Worm (Caenorhabditis elegans) whole organism, mixed stage, embryonic: ENCODE measurements around the gene anoh-1.

Experiments
- M03D4.4 ChIP-seq: sonication (generic microtip); optimal IDR thresholded peaks from 2 replicates; lab custom pipeline; 2017; ENCODE audit warnings: mild to moderate bottlenecking, missing genetic modification characterization, missing compliant biosample characterization
- ceh-39 ChIP-seq: fragments of 150-350 bp; optimal IDR thresholded peaks from 2 replicates; lab custom pipeline; 2014; ENCODE audit warnings: missing biosample characterization, missing genetic modification characterization
- ceh-83 ChIP-seq: fragments of 200-800 bp; sonication (Bioruptor generic); optimal IDR thresholded peaks from 2 replicates; lab custom pipeline; 2018; ENCODE audit warnings: mild to moderate bottlenecking, missing genetic modification characterization, missing compliant biosample characterization
- elt-1 ChIP-seq: sonication (generic microtip); optimal IDR thresholded peaks from 2 replicates; lab custom pipeline; 2017; ENCODE audit warnings: missing genetic modification characterization, mild to moderate bottlenecking, missing compliant biosample characterization, antibody characterized with exemption, moderate library complexity, borderline replicate concordance; ENCODE audit not compliant: insufficient read depth
- flh-1 ChIP-seq: fragments of 200-800 bp; sonication (Bioruptor generic); optimal IDR thresholded peaks from 2 replicates; lab custom pipeline; 2018; ENCODE audit warnings: mild to moderate bottlenecking, missing genetic modification characterization, moderate library complexity, missing compliant biosample characterization
- lin-32 ChIP-seq: fragments of 200-800 bp; sonication (Bioruptor generic); optimal IDR thresholded peaks from 2 replicates; lab custom pipeline; 2018; ENCODE audit warnings: mild to moderate bottlenecking, missing genetic modification characterization, missing compliant biosample characterization
- lsy-2 ChIP-seq: fragments of 150-350 bp; optimal IDR thresholded peaks from 2 replicates; lab custom pipeline; 2014; ENCODE audit warnings: missing biosample characterization, missing genetic modification characterization
- nhr-12 ChIP-seq: fragments of 150-350 bp; optimal IDR thresholded peaks from 2 replicates; lab custom pipeline; 2014; ENCODE audit warnings: missing biosample characterization, missing genetic modification characterization
- nhr-237 ChIP-seq: fragments of 150-350 bp; optimal IDR thresholded peaks from 2 replicates; lab custom pipeline; 2014; ENCODE audit warnings: missing biosample characterization, missing genetic modification characterization
- pha-4 ChIP-seq: fragments of 150-350 bp; optimal IDR thresholded peaks from 2 replicates; lab custom pipeline; 2018; ENCODE audit warnings: missing biosample characterization, missing genetic modification reagents, missing genetic modification characterization
- snpc-4 ChIP-seq: fragments of 150-350 bp; optimal IDR thresholded peaks from 2 replicates; lab custom pipeline; 2014; ENCODE audit warnings: missing biosample characterization, missing genetic modification characterization
- unc-39 ChIP-seq: fragments of 150-350 bp; optimal IDR thresholded peaks from 2 replicates; lab custom pipeline; 2014; ENCODE audit warnings: missing biosample characterization, missing genetic modification characterization
- unc-62 ChIP-seq: fragments of 150-350 bp; optimal IDR thresholded peaks from 2 replicates; lab custom pipeline; 2014; ENCODE audit warnings: missing biosample characterization, missing genetic modification reagents, missing genetic modification characterization
- ztf-11 ChIP-seq: fragments of 150-350 bp; optimal IDR thresholded peaks from 2 replicates; lab custom pipeline; 2014; ENCODE audit warnings: missing biosample characterization, missing genetic modification characterization

- TF ChIP-seq ceh-39: no peak
- no peak for TF ChIP-seq unc-62 (GFP tag; lab: Kevin White, UChicago)
- TF ChIP-seq snpc-4 (tag; lab: Kevin White, UChicago): no peak
- no peak for TF ChIP-seq flh-1 (GFP tag; lab: Kevin White, UChicago)
- TF ChIP-seq M03D4.4 (tag; lab: Kevin White, UChicago): no peak
- no peak for TF ChIP-seq nhr-237 (tag; lab: Kevin White, UChicago)
- no peak for TF ChIP-seq unc-39
- TF ChIP-seq ztf-11 (tag; lab: Kevin White, UChicago): no peak
- TF ChIP-seq elt-1 (tag; lab: Kevin White, UChicago): peak; percentile 82
- no peak for TF ChIP-seq lsy-2 (tag; lab: Kevin White, UChicago)
- no peak for TF ChIP-seq lin-32 (GFP tag; lab: Kevin White, UChicago)
- TF ChIP-seq ceh-83 (GFP tag; lab: Kevin White, UChicago): no peak
- no peak for TF ChIP-seq pha-4 (tag; lab: Kevin White, UChicago)
- TF ChIP-seq nhr-12: no peak
These were observed 52.5 kb downstream of the anoh-1 start, which contains the start of gene pgm-2 for ce11 chrIII:13298722-13299431.
